Fruit fly (Drosophila melanogaster) whole organism, wandering third instar larva: ENCODE data around the gene CG18094.

Experiments
- Abd-B ChIP-seq: fragments of >200 bp; optimal IDR thresholded peaks from 2 replicates; lab custom pipeline; 2017; ENCODE audit warnings: missing biosample characterization, missing genetic modification characterization
- Hnf4 ChIP-seq: fragments of 200-800 bp; sonication (Bioruptor generic); optimal IDR thresholded peaks from 2 replicates; lab custom pipeline; 2016; ENCODE audit warnings: missing biosample characterization, mild to moderate bottlenecking, missing genetic modification characterization
- Mio ChIP-seq: sonication (Bioruptor generic); optimal IDR thresholded peaks from 2 replicates; lab custom pipeline; 2016; ENCODE audit warnings: missing biosample characterization, missing genetic modification characterization
- N ChIP-seq: fragments of >200 bp; optimal IDR thresholded peaks from 2 replicates; lab custom pipeline; 2018; ENCODE audit warnings: missing biosample characterization, missing external identifiers, missing genetic modification characterization
- Rel ChIP-seq, 2 experiments: fragments of 200-800 bp; sonication (Bioruptor generic) in 1 of 2; optimal IDR thresholded peaks; 2 replicates in 1 of 2; 3 replicates in 1 of 2; lab custom pipeline; 2016 to 2019; ENCODE audit warnings: mild to moderate bottlenecking in 2 of 2, missing biosample characterization in 2 of 2, missing genetic modification characterization in 2 of 2, moderate library complexity in 1 of 2
- Vsx2 ChIP-seq: fragments of 200-300, 225-300 bp; sonication (Bioruptor generic); optimal IDR thresholded peaks from 2 replicates; lab custom pipeline; 2018; ENCODE audit warnings: missing biosample characterization, missing genetic modification characterization; ENCODE audit not compliant: partially characterized antibody
- brk ChIP-seq: fragments of 200-800 bp; sonication (Bioruptor generic); optimal IDR thresholded peaks from 2 replicates; lab custom pipeline; 2016; ENCODE audit warnings: missing biosample characterization, mild to moderate bottlenecking, missing genetic modification characterization
- foxo ChIP-seq, 2 experiments: fragments of 200-800 bp; sonication (Bioruptor generic); optimal IDR thresholded peaks; 2 replicates in 1 of 2; 3 replicates in 1 of 2; lab custom pipeline; 2016 to 2017; ENCODE audit warnings: missing biosample characterization in 2 of 2, missing genetic modification characterization in 2 of 2
- h ChIP-seq: fragments of 200-800 bp; sonication (Bioruptor generic); optimal IDR thresholded peaks from 3 replicates; lab custom pipeline; 2016; ENCODE audit warnings: missing biosample characterization, mild to moderate bottlenecking, missing genetic modification characterization
- lola ChIP-seq: fragments of >200 bp; optimal IDR thresholded peaks from 2 replicates; lab custom pipeline; 2017; ENCODE audit warnings: missing biosample characterization, missing genetic modification characterization
- pan ChIP-seq: fragments of >200 bp; optimal IDR thresholded peaks from 2 replicates; lab custom pipeline; 2017
- rgr ChIP-seq: fragments of 200-800 bp; sonication (Bioruptor generic); optimal IDR thresholded peaks from 3 replicates; lab custom pipeline; 2016; ENCODE audit warnings: missing biosample characterization, mild to moderate bottlenecking, missing genetic modification characterization
- sage ChIP-seq: fragments of 200-800 bp; sonication (Bioruptor generic); optimal IDR thresholded peaks from 2 replicates; lab custom pipeline; 2016; ENCODE audit warnings: missing biosample characterization, mild to moderate bottlenecking, missing genetic modification characterization

- TF ChIP-seq brk (no peak), lola (no peak), sage (GFP tag; lab: Kevin White, UChicago) (no peak), rgr (GFP tag; lab: Kevin White, UChicago) (no peak), Mio (GFP tag; lab: Kevin White, UChicago) (no peak), h (no peak), Hnf4 (GFP tag; lab: Kevin White, UChicago) (no peak), N (GFP tag; lab: Kevin White, UChicago) (no peak), Vsx2 (GFP tag; lab: Kevin White, UChicago) (no peak), Abd-B (GFP tag; lab: Kevin White, UChicago) (no peak), Rel (GFP tag; optimal IDR thresholded peaks at IDR 0.05; lab: Kevin White, UChicago) (no peak), Rel (tag; optimal IDR thresholded peaks at IDR 0.05; lab: Kevin White, UChicago) (no peak), pan (lab: Kevin White, UChicago) (no peak), foxo (GFP tag; optimal IDR thresholded peaks at IDR 0.05; lab: Kevin White, UChicago) (no peak)
These were observed 2.9 kb upstream of the CG18094 start, which contains the start of gene CG13083 for dm6 chr2L:19487190-19487589.
